Worm (Caenorhabditis elegans): Measurements from ENCODE around the gene rbm-26.

The rbm-26 gene

ce11 chrIII:5697963-5698730, 13.2 kb upstream of the rbm-26 start, which contains the start of the genes lgg-3 and rgs-5:
Gene lgg-3 (minus strand): TSS chrIII:5698013.
Gene rgs-5 (plus strand): TSS chrIII:5698555.
- TF ChIP-seq scrt-1 (GFP tag; IDR thresholded peaks at IDR 0.05): no peak

DNA sequence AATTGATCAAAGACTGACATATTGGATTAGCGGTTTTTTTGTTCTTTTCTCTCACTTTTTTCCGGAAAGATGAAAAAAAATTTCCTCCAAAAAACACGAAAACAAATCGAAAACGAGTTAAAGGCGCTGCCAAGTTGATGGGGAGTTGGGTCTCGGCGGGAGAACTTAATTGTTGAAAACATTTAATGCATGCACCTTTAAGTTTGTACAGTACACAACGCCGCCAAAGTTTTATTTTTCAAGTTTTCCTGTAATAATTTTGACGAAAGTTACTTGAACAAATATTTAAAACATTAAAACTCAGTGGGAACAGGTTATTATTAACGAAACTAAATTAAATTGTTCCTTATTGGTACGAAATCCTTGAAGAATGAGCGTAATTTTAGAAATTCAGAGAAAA, 9.9 kb upstream of the rbm-26 start:
- TF ChIP-seq pes-1 (GFP tag; IDR thresholded peaks at IDR 0.05): no peak
- TF ChIP-seq ceh-13 (GFP tag; optimal IDR thresholded peaks at IDR 0.05): no peak
- no peak for TF ChIP-seq F13C5.2 (tag; optimal IDR thresholded peaks at IDR 0.05)
- no peak for TF ChIP-seq tra-4 (tag; optimal IDR thresholded peaks at IDR 0.05)
- no peak for TF ChIP-seq hmg-4 (GFP tag; optimal IDR thresholded peaks at IDR 0.05)
- TF ChIP-seq ceh-36 (tag; optimal IDR thresholded peaks at IDR 0.05): no peak
- no peak for TF ChIP-seq scrt-1 (GFP tag; IDR thresholded peaks at IDR 0.05)

- TF ChIP-seq ceh-13 (GFP tag; optimal IDR thresholded peaks at IDR 0.05) (no peak), ama-1 (optimal IDR thresholded peaks at IDR 0.05) (peak; percentile 5)
Observed at ce11 chrIII:5705228-5705888, 6.0 kb upstream of the rbm-26 start, which contains the start of gene swp-1. Gene swp-1 (minus strand): TSS chrIII:5705525.

- TF ChIP-seq tra-4 (tag; optimal IDR thresholded peaks at IDR 0.05): no peak
- no peak for TF ChIP-seq tbx-11 (GFP tag; IDR thresholded peaks at IDR 0.05)
- TF ChIP-seq B0310.2 (tag; optimal IDR thresholded peaks at IDR 0.05): no peak
- TF ChIP-seq hmbx-1 (tag; optimal IDR thresholded peaks at IDR 0.05): no peak
- TF ChIP-seq aly-1 (tag; optimal IDR thresholded peaks at IDR 0.05): no peak
- TF ChIP-seq sea-1 (GFP tag; conservative IDR thresholded peaks at IDR 0.05): no peak
- no peak for TF ChIP-seq ets-7 (tag; optimal IDR thresholded peaks at IDR 0.05)
- no peak for TF ChIP-seq flt-1 (GFP tag; IDR thresholded peaks at IDR 0.05)
- no peak for TF ChIP-seq hnd-1 (tag; optimal IDR thresholded peaks at IDR 0.05)
- TF ChIP-seq tbx-37 (GFP tag; conservative IDR thresholded peaks at IDR 0.05): 0 out of 2 replicates have a peak, but pooled peaks have one; percentile 14
- TF ChIP-seq F13C5.2 (tag; optimal IDR thresholded peaks at IDR 0.05): peak; percentile 54
- no peak for TF ChIP-seq hmg-4 (GFP tag; optimal IDR thresholded peaks at IDR 0.05)
- TF ChIP-seq ceh-13 (GFP tag; optimal IDR thresholded peaks at IDR 0.05): no peak
- no peak for TF ChIP-seq ceh-36 (tag; optimal IDR thresholded peaks at IDR 0.05)
Observed at ce11 chrIII:5706077-5706627, 5.2 kb upstream of the rbm-26 start, which contains the start of gene rpl-23. Gene rpl-23 (minus strand): TSS chrIII:5706127.

DNA sequence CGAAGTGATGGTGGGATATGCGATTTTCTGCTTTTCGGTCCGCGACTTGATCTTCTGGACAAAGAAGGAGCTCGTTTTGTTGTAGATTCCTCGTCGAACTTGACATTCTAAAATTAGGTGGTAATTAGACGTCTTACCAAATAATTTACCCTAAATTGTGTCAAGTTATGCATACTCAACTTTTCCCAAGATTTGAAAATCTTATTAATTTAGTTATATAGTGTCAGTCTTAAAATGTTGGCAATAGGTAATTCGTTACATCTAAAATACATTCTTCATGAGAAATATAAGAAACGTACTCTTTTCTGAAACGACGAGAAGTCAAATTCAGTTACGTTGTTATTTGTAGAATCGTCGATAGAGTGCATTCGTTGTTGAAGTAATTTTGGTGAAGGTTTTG, 3.8 kb upstream of the rbm-26 start:
- TF ChIP-seq tbx-11 (GFP tag; IDR thresholded peaks at IDR 0.05) (no peak), F13C5.2 (tag; optimal IDR thresholded peaks at IDR 0.05) (no peak), ets-7 (tag; optimal IDR thresholded peaks at IDR 0.05) (no peak), ceh-13 (GFP tag; optimal IDR thresholded peaks at IDR 0.05) (no peak), B0310.2 (tag; optimal IDR thresholded peaks at IDR 0.05) (no peak), ceh-36 (tag; optimal IDR thresholded peaks at IDR 0.05) (no peak), sea-1 (GFP tag; conservative IDR thresholded peaks at IDR 0.05) (no peak), pes-1 (GFP tag; IDR thresholded peaks at IDR 0.05) (no peak), hmg-4 (GFP tag; optimal IDR thresholded peaks at IDR 0.05) (no peak), tbx-37 (GFP tag; conservative IDR thresholded peaks at IDR 0.05) (no peak), ama-1 (optimal IDR thresholded peaks at IDR 0.05) (no peak), scrt-1 (GFP tag; IDR thresholded peaks at IDR 0.05) (no peak), flt-1 (GFP tag; IDR thresholded peaks at IDR 0.05) (no peak), tra-4 (tag; optimal IDR thresholded peaks at IDR 0.05) (no peak), hnd-1 (tag; optimal IDR thresholded peaks at IDR 0.05) (no peak), aly-1 (tag; optimal IDR thresholded peaks at IDR 0.05) (no peak), hmbx-1 (tag; optimal IDR thresholded peaks at IDR 0.05) (no peak)

ce11 chrIII:5708024-5708423, 3.3 kb upstream of the rbm-26 start:
- TF ChIP-seq hmbx-1 (tag; optimal IDR thresholded peaks at IDR 0.05) (no peak), ceh-36 (tag; optimal IDR thresholded peaks at IDR 0.05) (no peak), tbx-37 (GFP tag; conservative IDR thresholded peaks at IDR 0.05) (no peak), sea-1 (GFP tag; conservative IDR thresholded peaks at IDR 0.05) (no peak), hmg-4 (GFP tag; optimal IDR thresholded peaks at IDR 0.05) (no peak), ceh-13 (GFP tag; optimal IDR thresholded peaks at IDR 0.05) (no peak), pes-1 (GFP tag; IDR thresholded peaks at IDR 0.05) (no peak), scrt-1 (GFP tag; IDR thresholded peaks at IDR 0.05) (no peak), ama-1 (optimal IDR thresholded peaks at IDR 0.05) (no peak), tra-4 (tag; optimal IDR thresholded peaks at IDR 0.05) (no peak), aly-1 (tag; optimal IDR thresholded peaks at IDR 0.05) (no peak), flt-1 (GFP tag; IDR thresholded peaks at IDR 0.05) (no peak), B0310.2 (tag; optimal IDR thresholded peaks at IDR 0.05) (no peak), hnd-1 (tag; optimal IDR thresholded peaks at IDR 0.05) (no peak), tbx-11 (GFP tag; IDR thresholded peaks at IDR 0.05) (no peak), ets-7 (tag; optimal IDR thresholded peaks at IDR 0.05) (no peak)

DNA sequence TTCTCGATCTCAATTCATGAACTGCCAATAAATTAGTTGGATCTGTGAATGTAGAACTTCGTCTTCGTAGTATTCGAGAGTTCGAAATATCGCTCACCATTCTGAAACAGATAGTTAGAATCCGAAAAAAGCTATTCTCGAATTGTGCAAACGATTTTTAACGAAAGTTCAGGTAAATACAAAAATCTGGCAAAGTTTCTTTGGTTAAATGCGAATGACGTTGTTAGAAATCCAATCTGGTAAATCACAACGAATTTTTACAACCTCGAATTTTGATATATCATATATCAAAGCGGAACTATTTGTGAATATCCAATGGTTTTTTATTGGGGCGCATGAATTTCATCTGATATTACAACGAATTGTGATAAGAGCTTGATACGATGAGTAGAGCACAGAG, 2.1 kb upstream of the rbm-26 start, which contains the start of gene hpo-28:
Gene hpo-28 (minus strand): TSS at position 101 of the 400 bp plus-strand sequence.
- no peak for TF ChIP-seq B0310.2 (tag; optimal IDR thresholded peaks at IDR 0.05)
- no peak for TF ChIP-seq flt-1 (GFP tag; IDR thresholded peaks at IDR 0.05)
- no peak for TF ChIP-seq ets-7 (tag; optimal IDR thresholded peaks at IDR 0.05)
- no peak for TF ChIP-seq F13C5.2 (tag; optimal IDR thresholded peaks at IDR 0.05)
- TF ChIP-seq tbx-37 (GFP tag; conservative IDR thresholded peaks at IDR 0.05): no peak
- TF ChIP-seq pes-1 (GFP tag; IDR thresholded peaks at IDR 0.05): no peak
- TF ChIP-seq ama-1 (optimal IDR thresholded peaks at IDR 0.05): no peak
- no peak for TF ChIP-seq tbx-11 (GFP tag; IDR thresholded peaks at IDR 0.05)
- no peak for TF ChIP-seq sea-1 (GFP tag; conservative IDR thresholded peaks at IDR 0.05)
- TF ChIP-seq scrt-1 (GFP tag; IDR thresholded peaks at IDR 0.05): no peak
- TF ChIP-seq hnd-1 (tag; optimal IDR thresholded peaks at IDR 0.05): no peak
- no peak for TF ChIP-seq aly-1 (tag; optimal IDR thresholded peaks at IDR 0.05)
- no peak for TF ChIP-seq hmbx-1 (tag; optimal IDR thresholded peaks at IDR 0.05)
- TF ChIP-seq tra-4 (tag; optimal IDR thresholded peaks at IDR 0.05): no peak
- TF ChIP-seq hmg-4 (GFP tag; optimal IDR thresholded peaks at IDR 0.05): no peak
- TF ChIP-seq ceh-13 (GFP tag; optimal IDR thresholded peaks at IDR 0.05): no peak
